Worm (Caenorhabditis elegans): Measurements from ENCODE around the gene fbxa-42.

- TF ChIP-seq nfya-1 (tag; optimal IDR thresholded peaks at IDR 0.05) = no peak
- TF ChIP-seq K02D7.2 (tag; optimal IDR thresholded peaks at IDR 0.05) = no peak
- TF ChIP-seq T23F11.4 (GFP tag; optimal IDR thresholded peaks at IDR 0.05) = no peak
- no peak for TF ChIP-seq pqm-1 (tag; optimal IDR thresholded peaks at IDR 0.05)
- TF ChIP-seq unc-55 (GFP tag; optimal IDR thresholded peaks at IDR 0.05) = no peak
- no peak for TF ChIP-seq nhr-11 (tag; optimal IDR thresholded peaks at IDR 0.05)
- no peak for TF ChIP-seq fax-1 (tag; optimal IDR thresholded peaks at IDR 0.05)
- TF ChIP-seq pag-3 (tag; optimal IDR thresholded peaks at IDR 0.05; ENCODE audit: borderline replicate concordance) = no peak
- no peak for TF ChIP-seq sox-4 (tag; optimal IDR thresholded peaks at IDR 0.05)
- TF ChIP-seq hlh-30 (tag; optimal IDR thresholded peaks at IDR 0.05; ENCODE audit: insufficient read depth) = no peak
- TF ChIP-seq ahr-1 (tag; optimal IDR thresholded peaks at IDR 0.05) = no peak
- no peak for TF ChIP-seq tbx-2 (tag; optimal IDR thresholded peaks at IDR 0.05)
- no peak for TF ChIP-seq ets-4 (tag; optimal IDR thresholded peaks at IDR 0.05)
- TF ChIP-seq pha-2 (tag; optimal IDR thresholded peaks at IDR 0.05) = no peak
Observed at ce11 chrIII:2240471-2240870, 20.8 kb downstream of the fbxa-42 start, which contains the start of gene srz-56.

Data from whole organism, late embryonic.